Worm (Caenorhabditis elegans) whole organism, L2 larva: ENCODE measurements around the gene F11C1.7.

Source experiments
- C34F6.9 ChIP-seq: fragments of 150-350 bp; optimal IDR thresholded peaks from 2 replicates; lab custom pipeline; 2014; ENCODE audit warnings: missing biosample characterization, missing genetic modification characterization
- F13H6.1 ChIP-seq: sonication (generic microtip); optimal IDR thresholded peaks from 2 replicates; lab custom pipeline; 2016; ENCODE audit warnings: missing genetic modification characterization, missing compliant biosample characterization
- ZK546.5 ChIP-seq: sonication (generic microtip); optimal IDR thresholded peaks from 2 replicates; lab custom pipeline; 2017; ENCODE audit warnings: missing biosample characterization, missing genetic modification characterization
- alr-1 ChIP-seq: fragments of 150-350 bp; optimal IDR thresholded peaks from 2 replicates; lab custom pipeline; 2014; ENCODE audit warnings: missing biosample characterization, missing genetic modification characterization
- aly-2 ChIP-seq: fragments of 150-350 bp; optimal IDR thresholded peaks from 2 replicates; lab custom pipeline; 2014; ENCODE audit warnings: missing biosample characterization, missing genetic modification characterization
- ama-1 ChIP-seq: fragments of 150-350 bp; optimal IDR thresholded peaks from 2 replicates; lab custom pipeline; 2018; ENCODE audit warnings: inconsistent platforms
- blmp-1 ChIP-seq: sonication (generic microtip); optimal IDR thresholded peaks from 2 replicates; lab custom pipeline; 2017; ENCODE audit warnings: missing genetic modification characterization, mild to moderate bottlenecking, missing compliant biosample characterization, antibody characterized with exemption, moderate library complexity; ENCODE audit not compliant: insufficient read depth
- ceh-16 ChIP-seq: fragments of 150-350 bp; optimal IDR thresholded peaks from 2 replicates; lab custom pipeline; 2014; ENCODE audit warnings: missing biosample characterization, missing genetic modification characterization
- ceh-82 ChIP-seq: fragments of 150-350 bp; optimal IDR thresholded peaks from 2 replicates; lab custom pipeline; 2014; ENCODE audit warnings: missing biosample characterization, missing genetic modification characterization
- crh-2 ChIP-seq: sonication (generic microtip); optimal IDR thresholded peaks from 2 replicates; lab custom pipeline; 2017; ENCODE audit warnings: missing biosample characterization, missing genetic modification characterization
- dmd-4 ChIP-seq: sonication (generic microtip); optimal IDR thresholded peaks from 2 replicates; lab custom pipeline; 2017; ENCODE audit warnings: missing biosample characterization, missing genetic modification characterization
- egl-27 ChIP-seq: sonication (generic microtip); optimal IDR thresholded peaks from 3 replicates; lab custom pipeline; 2017; ENCODE audit warnings: missing biosample characterization, missing genetic modification reagents, missing genetic modification characterization
- fos-1 ChIP-seq: fragments of 150-350 bp; optimal IDR thresholded peaks from 2 replicates; lab custom pipeline; 2014; ENCODE audit warnings: missing biosample characterization, missing genetic modification characterization
- gmeb-1 ChIP-seq: fragments of 150-350 bp; optimal IDR thresholded peaks from 2 replicates; lab custom pipeline; 2014; ENCODE audit warnings: missing biosample characterization, missing genetic modification characterization
- lin-13 ChIP-seq: fragments of 150-350 bp; optimal IDR thresholded peaks from 2 replicates; lab custom pipeline; 2014; ENCODE audit warnings: missing biosample characterization, missing genetic modification reagents, missing genetic modification characterization
- lin-39 ChIP-seq: fragments of 150-350 bp; optimal IDR thresholded peaks from 2 replicates; lab custom pipeline; 2014; ENCODE audit warnings: missing biosample characterization, missing genetic modification reagents, missing genetic modification characterization
- lsy-2 ChIP-seq, 2 experiments: fragments of 150-350 bp in 1 of 2; sonication (generic microtip) in 1 of 2; optimal IDR thresholded peaks; 2 replicates each; lab custom pipeline; 2014 to 2017; ENCODE audit warnings: missing biosample characterization in 2 of 2, missing genetic modification characterization in 2 of 2
- mab-5 ChIP-seq: fragments of 150-350 bp; optimal IDR thresholded peaks from 2 replicates; lab custom pipeline; 2014; ENCODE audit warnings: missing biosample characterization, missing genetic modification characterization
- nhr-10 ChIP-seq: sonication (generic microtip); optimal IDR thresholded peaks from 2 replicates; lab custom pipeline; 2017; ENCODE audit warnings: missing biosample characterization, missing genetic modification characterization
- nhr-11 ChIP-seq: fragments of 150-350 bp; optimal IDR thresholded peaks from 2 replicates; lab custom pipeline; 2014; ENCODE audit warnings: missing biosample characterization, missing genetic modification characterization
- nhr-12 ChIP-seq: fragments of 150-350 bp; optimal IDR thresholded peaks from 2 replicates; lab custom pipeline; 2014; ENCODE audit warnings: missing biosample characterization, missing genetic modification characterization
- nhr-129 ChIP-seq: fragments of 150-350 bp; optimal IDR thresholded peaks from 2 replicates; lab custom pipeline; 2014; ENCODE audit warnings: missing biosample characterization, missing genetic modification characterization
- nhr-21 ChIP-seq: fragments of 150-350 bp; optimal IDR thresholded peaks from 2 replicates; lab custom pipeline; 2014; ENCODE audit warnings: missing biosample characterization, missing genetic modification characterization
- nhr-23 ChIP-seq: fragments of 150-350 bp; optimal IDR thresholded peaks from 2 replicates; lab custom pipeline; 2014; ENCODE audit warnings: missing biosample characterization, missing genetic modification reagents, missing genetic modification characterization
- nhr-237 ChIP-seq: fragments of 150-350 bp; optimal IDR thresholded peaks from 2 replicates; lab custom pipeline; 2014; ENCODE audit warnings: missing biosample characterization, missing genetic modification characterization
- nhr-25 ChIP-seq: fragments of 150-350 bp; sonication (generic microtip); optimal IDR thresholded peaks from 3 replicates; lab custom pipeline; 2014; ENCODE audit warnings: missing biosample characterization, missing genetic modification characterization
- peb-1 ChIP-seq: fragments of 150-350 bp; optimal IDR thresholded peaks from 2 replicates; lab custom pipeline; 2014; ENCODE audit warnings: missing biosample characterization, missing genetic modification characterization
- skn-1 ChIP-seq: sonication (generic microtip); optimal IDR thresholded peaks from 2 replicates; lab custom pipeline; 2017; ENCODE audit warnings: missing biosample characterization, missing genetic modification characterization
- sma-3 ChIP-seq: sonication (generic microtip); optimal IDR thresholded peaks from 2 replicates; lab custom pipeline; 2016; ENCODE audit warnings: missing genetic modification reagents, missing genetic modification characterization, missing compliant biosample characterization
- sma-9 ChIP-seq, 2 experiments: fragments of 150-350 bp in 1 of 2; sonication (generic microtip) in 1 of 2; optimal IDR thresholded peaks; 2 replicates each; lab custom pipeline; 2014 to 2016; ENCODE audit warnings: missing genetic modification characterization in 2 of 2, mild to moderate bottlenecking in 1 of 2, missing biosample characterization in 1 of 2, missing compliant biosample characterization in 1 of 2, missing genetic modification reagents in 1 of 2, moderate library complexity in 1 of 2
- unc-39 ChIP-seq: fragments of 150-350 bp; optimal IDR thresholded peaks from 2 replicates; lab custom pipeline; 2014; ENCODE audit warnings: missing biosample characterization, missing genetic modification characterization
- unc-55 ChIP-seq: fragments of 150-350 bp; sonication (generic microtip); optimal IDR thresholded peaks from 3 replicates; lab custom pipeline; 2014; ENCODE audit warnings: missing biosample characterization, missing genetic modification reagents, missing genetic modification characterization
- unc-62 ChIP-seq: fragments of 150-350 bp; optimal IDR thresholded peaks from 2 replicates; lab custom pipeline; 2014; ENCODE audit warnings: missing biosample characterization, missing genetic modification reagents, missing genetic modification characterization
- zag-1 ChIP-seq: fragments of 150-350 bp; optimal IDR thresholded peaks from 2 replicates; lab custom pipeline; 2014; ENCODE audit warnings: missing biosample characterization, missing genetic modification characterization
- ztf-1 ChIP-seq: fragments of 200-800 bp; sonication (Bioruptor generic); conservative IDR thresholded peaks from 2 replicates; pipeline ENCODE4 v1.3.6; 2022; ENCODE audit warnings: missing genetic modification characterization, missing compliant biosample characterization
- ztf-11 ChIP-seq: sonication (generic microtip); optimal IDR thresholded peaks from 2 replicates; lab custom pipeline; 2017; ENCODE audit warnings: missing biosample characterization, missing genetic modification characterization
- ztf-4 ChIP-seq: fragments of 150-350 bp; optimal IDR thresholded peaks from 2 replicates; lab custom pipeline; 2014; ENCODE audit warnings: missing biosample characterization, missing genetic modification characterization

The F11C1.7 gene

ce11 chrX:12989205-12989604 is at the start of gene F11C1.7:
F11C1.7 (plus strand) TSS chrX:12989344.
- TF ChIP-seq ceh-82 (no peak), mab-5 (tag; lab: Kevin White, UChicago) (no peak), aly-2 (tag; lab: Kevin White, UChicago) (no peak), nhr-10 (tag; lab: Kevin White, UChicago) (no peak), lsy-2 (tag; optimal IDR thresholded peaks at IDR 0.05; lab: Kevin White, UChicago) (peak in 1 of 2 experiments; percentile 41), nhr-129 (peak; percentile 40), unc-55 (GFP tag; lab: Kevin White, UChicago) (no peak), ceh-16 (no peak), unc-62 (GFP tag; lab: Kevin White, UChicago) (no peak), crh-2 (tag; lab: Kevin White, UChicago) (peak; percentile 23), unc-39 (tag; lab: Kevin White, UChicago) (no peak), zag-1 (tag; lab: Kevin White, UChicago) (no peak), lin-39 (tag; lab: Kevin White, UChicago) (no peak), sma-3 (GFP tag; lab: Kevin White, UChicago) (no peak), dmd-4 (no peak), nhr-25 (tag; lab: Kevin White, UChicago) (peak; percentile 42), C34F6.9 (tag; lab: Kevin White, UChicago) (peak; percentile 26), nhr-21 (tag; lab: Kevin White, UChicago) (no peak)

- TF ChIP-seq blmp-1 (tag; lab: Kevin White, UChicago) (peak; percentile 85), nhr-12 (tag; lab: Kevin White, UChicago) (no peak), nhr-25 (tag; lab: Kevin White, UChicago) (peak; percentile 54)
These were observed 48.3 kb upstream of the F11C1.7 start, which contains the start of gene gmap-3 for ce11 chrX:12940811-12941210. gmap-3 (minus strand) TSS chrX:12940958.

DNA sequence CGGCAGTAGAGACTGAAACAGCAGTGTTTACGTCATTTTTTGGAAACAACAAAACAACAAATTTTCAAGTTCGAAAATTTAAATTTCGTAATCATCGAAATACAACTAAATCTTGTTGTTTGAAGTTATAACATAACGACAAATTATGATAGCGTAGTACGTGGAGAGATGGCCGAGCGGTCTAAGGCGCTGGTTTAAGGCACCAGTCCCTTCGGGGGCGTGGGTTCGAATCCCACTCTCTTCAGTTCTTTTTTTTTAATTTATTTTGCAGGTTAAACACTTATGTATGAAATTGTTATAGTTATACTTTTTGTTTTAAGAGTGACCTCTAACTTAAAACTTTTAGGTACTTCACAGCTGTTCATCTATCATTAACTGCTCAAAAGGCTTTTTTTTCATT is 46.8 kb upstream of the F11C1.7 start:
- TF ChIP-seq nhr-11 (tag; lab: Kevin White, UChicago) (no peak), sma-9 (GFP tag; optimal IDR thresholded peaks at IDR 0.05; lab: Kevin White, UChicago) (no peak), sma-9 (tag; optimal IDR thresholded peaks at IDR 0.05; lab: Kevin White, UChicago) (no peak), fos-1 (tag; lab: Kevin White, UChicago) (peak; percentile 16), gmeb-1 (no peak), ztf-11 (no peak), sma-3 (GFP tag; lab: Kevin White, UChicago) (peak; percentile 15), egl-27 (tag; lab: Kevin White, UChicago) (no peak)

ce11 chrX:12943166-12943565 is 46.0 kb upstream of the F11C1.7 start, which contains the start of gene gmap-2:
gmap-2 (minus strand) TSS chrX:12943266.
- TF ChIP-seq sma-3 (GFP tag; lab: Kevin White, UChicago) = no peak
- no peak for TF ChIP-seq egl-27 (tag; lab: Kevin White, UChicago)
- no peak for TF ChIP-seq nhr-23 (tag; lab: Kevin White, UChicago)
- TF ChIP-seq lin-39 (tag; lab: Kevin White, UChicago) = no peak
- TF ChIP-seq skn-1 (tag; lab: Kevin White, UChicago) = no peak
- TF ChIP-seq ztf-4 = no peak
- no peak for TF ChIP-seq unc-39 (tag; lab: Kevin White, UChicago)
- TF ChIP-seq nhr-11 (tag; lab: Kevin White, UChicago) = no peak
- TF ChIP-seq alr-1 (tag; lab: Kevin White, UChicago) = no peak
- no peak for TF ChIP-seq ZK546.5 (tag; lab: Kevin White, UChicago)
- no peak for TF ChIP-seq sma-9 (GFP tag; optimal IDR thresholded peaks at IDR 0.05; lab: Kevin White, UChicago)
- no peak for TF ChIP-seq sma-9 (tag; optimal IDR thresholded peaks at IDR 0.05; lab: Kevin White, UChicago)
- no peak for TF ChIP-seq lsy-2 (tag; optimal IDR thresholded peaks at IDR 0.05; lab: Kevin White, UChicago)
- no peak for TF ChIP-seq crh-2 (tag; lab: Kevin White, UChicago)
- TF ChIP-seq nhr-129 = no peak
- no peak for TF ChIP-seq peb-1 (tag; lab: Kevin White, UChicago)
- TF ChIP-seq ama-1 = no peak
- TF ChIP-seq, all 48 proteins: peak for 0

DNA sequence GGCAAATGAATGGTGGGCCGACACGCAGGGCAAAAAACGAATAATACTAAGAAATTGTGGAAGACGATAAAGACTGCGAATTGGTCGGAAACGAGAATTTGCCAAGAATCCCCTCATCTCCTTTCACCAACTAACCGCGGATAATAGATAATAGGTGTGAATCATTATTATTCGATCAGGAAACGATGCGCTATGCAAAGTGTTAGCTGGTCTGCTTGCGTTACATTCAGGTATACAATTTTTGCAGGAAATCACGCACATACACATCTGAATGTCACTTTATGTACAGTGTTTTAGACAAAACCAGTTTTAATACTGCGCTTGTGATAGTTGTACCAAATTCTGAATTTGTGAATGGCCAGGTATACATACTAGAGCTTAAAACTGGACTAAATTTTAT is 44.5 kb upstream of the F11C1.7 start:
- no peak for TF ChIP-seq lin-13 (GFP tag; lab: Kevin White, UChicago)
- TF ChIP-seq unc-39 (tag; lab: Kevin White, UChicago) = no peak
- TF ChIP-seq ztf-4 = no peak
- no peak for TF ChIP-seq F13H6.1 (tag; lab: Kevin White, UChicago)
- TF ChIP-seq peb-1 (tag; lab: Kevin White, UChicago) = no peak
- TF ChIP-seq nhr-11 (tag; lab: Kevin White, UChicago) = no peak
- TF ChIP-seq ama-1 = no peak
- no peak for TF ChIP-seq nhr-237 (tag; lab: Kevin White, UChicago)
- no peak for TF ChIP-seq ztf-1 (GFP tag; lab: Robert Waterston, UW)
